Fruit fly (Drosophila melanogaster): ENCODE results near the gene CG5883.
A peak's percentile ranks its signal among the peaks of the same experiment; 100 is the strongest.

CG5883 gene

dm6 chr3L:11947357-11947756 is 2.7 kb upstream of the CG5883 start, which contains the start of gene CG7252:
Gene CG7252, plus strand, starts transcription at chr3L:11947675.
- TF ChIP-seq h (GFP tag; optimal IDR thresholded peaks at IDR 0.05) (peak; percentile 13), Myc (optimal IDR thresholded peaks at IDR 0.05) (no peak)

DNA sequence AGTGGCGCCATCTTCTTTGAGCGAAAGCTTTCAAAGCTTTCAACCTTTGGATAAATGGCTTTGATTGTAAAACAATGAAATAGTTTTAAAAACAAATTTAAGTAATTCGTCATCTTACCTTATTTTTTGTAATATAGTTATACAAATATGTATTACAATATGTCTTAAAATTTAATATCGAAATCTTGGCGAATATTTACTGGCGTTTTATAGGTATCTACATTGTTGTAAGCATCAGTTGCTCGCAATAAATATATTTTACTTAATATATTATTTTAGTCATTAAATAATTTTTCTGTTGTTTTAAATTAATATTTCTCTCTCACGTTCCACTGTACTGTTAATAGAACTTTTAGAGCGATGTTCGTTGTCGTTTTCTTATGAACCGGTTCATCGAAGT is 3.0 kb downstream of the CG5883 start, which contains the start of gene Rpt4R:
Rpt4R (plus strand) TSS at position 301 of the 400 bp plus-strand sequence.
- TF ChIP-seq Sp1 (GFP tag; optimal IDR thresholded peaks at IDR 0.05) = no peak
- TF ChIP-seq psq (GFP tag; optimal IDR thresholded peaks at IDR 0.05) = no peak
- TF ChIP-seq Hr83 (GFP tag; optimal IDR thresholded peaks at IDR 0.05; ENCODE audit: poor library complexity, severe bottlenecking) = no peak
- no peak for TF ChIP-seq brk (GFP tag; optimal IDR thresholded peaks at IDR 0.05)
- TF ChIP-seq Dif (GFP tag; optimal IDR thresholded peaks at IDR 0.05; ENCODE audit: partially characterized antibody) = no peak
- TF ChIP-seq Vsx2 (GFP tag; optimal IDR thresholded peaks at IDR 0.05; ENCODE audit: partially characterized antibody) = no peak

- TF ChIP-seq CG9705 (GFP tag; optimal IDR thresholded peaks at IDR 0.05) (no peak), h (GFP tag; optimal IDR thresholded peaks at IDR 0.05) (no peak), Jra (GFP tag; optimal IDR thresholded peaks at IDR 0.05) (no peak), CG32264 (GFP tag; optimal IDR thresholded peaks at IDR 0.05) (no peak), lola (GFP tag; optimal IDR thresholded peaks at IDR 0.05) (no peak), Rel (GFP tag; optimal IDR thresholded peaks at IDR 0.05) (no peak), Rel (tag; optimal IDR thresholded peaks at IDR 0.05) (no peak), Mio (GFP tag; optimal IDR thresholded peaks at IDR 0.05) (no peak), psq (GFP tag; optimal IDR thresholded peaks at IDR 0.05) (no peak), Hr78 (GFP tag; optimal IDR thresholded peaks at IDR 0.05) (no peak), sv (GFP tag; optimal IDR thresholded peaks at IDR 0.05) (no peak)
These were observed 5.9 kb downstream of the CG5883 start, which contains the start of gene CG44837 for dm6 chr3L:11938716-11939115. Gene CG44837, minus strand, starts transcription at chr3L:11938872.

- TF ChIP-seq sage (GFP tag; optimal IDR thresholded peaks at IDR 0.05) (no peak), woc (GFP tag; optimal IDR thresholded peaks at IDR 0.05) (no peak), jim (GFP tag; optimal IDR thresholded peaks at IDR 0.05) (no peak), fru (GFP tag; optimal IDR thresholded peaks at IDR 0.05) (no peak), Myc (optimal IDR thresholded peaks at IDR 0.05) (no peak), br (GFP tag; optimal IDR thresholded peaks at IDR 0.05) (no peak), dsf (GFP tag; optimal IDR thresholded peaks at IDR 0.05; ENCODE audit: borderline replicate concordance) (no peak), psq (GFP tag; optimal IDR thresholded peaks at IDR 0.05) (no peak), GATAd (GFP tag; optimal IDR thresholded peaks at IDR 0.05) (no peak), HLH106 (tag; optimal IDR thresholded peaks at IDR 0.05) (no peak), usp (GFP tag; optimal IDR thresholded peaks at IDR 0.05) (no peak), N (GFP tag; optimal IDR thresholded peaks at IDR 0.05) (no peak), Jra (GFP tag; optimal IDR thresholded peaks at IDR 0.05) (no peak), Dfd (GFP tag; optimal IDR thresholded peaks at IDR 0.05) (no peak), Abd-B (GFP tag; optimal IDR thresholded peaks at IDR 0.05) (no peak), h (GFP tag; optimal IDR thresholded peaks at IDR 0.05) (no peak), Dif (GFP tag; optimal IDR thresholded peaks at IDR 0.05; ENCODE audit: partially characterized antibody) (no peak)
These were observed 7.4 kb downstream of the CG5883 start for dm6 chr3L:11937270-11937669.

dm6 chr3L:11931619-11932018 is 13.0 kb downstream of the CG5883 start:
- TF ChIP-seq sage (GFP tag; optimal IDR thresholded peaks at IDR 0.05) (no peak), Hnf4 (GFP tag; optimal IDR thresholded peaks at IDR 0.05) (no peak), foxo (GFP tag; optimal IDR thresholded peaks at IDR 0.05) (no peak), sv (GFP tag; optimal IDR thresholded peaks at IDR 0.05) (no peak), Jra (GFP tag; optimal IDR thresholded peaks at IDR 0.05) (no peak), Mio (GFP tag; optimal IDR thresholded peaks at IDR 0.05) (no peak), Abd-B (GFP tag; optimal IDR thresholded peaks at IDR 0.05) (no peak), GATAd (GFP tag; optimal IDR thresholded peaks at IDR 0.05) (no peak), dmrt93B (GFP tag; optimal IDR thresholded peaks at IDR 0.05) (no peak), Hr78 (GFP tag; optimal IDR thresholded peaks at IDR 0.05) (no peak), h (GFP tag; optimal IDR thresholded peaks at IDR 0.05) (no peak), br (GFP tag; optimal IDR thresholded peaks at IDR 0.05) (no peak), N (GFP tag; optimal IDR thresholded peaks at IDR 0.05) (no peak)

All from whole organism, wandering third instar larva.